Worm (Caenorhabditis elegans) whole organism, early embryonic: Measurements from ENCODE around the gene hgap-2.

ENCODE experiments used
- B0310.2 ChIP-seq: sonication (generic microtip); optimal IDR thresholded peaks from 2 replicates; lab custom pipeline; 2016; ENCODE audit warnings: mild to moderate bottlenecking, missing genetic modification characterization, missing compliant biosample characterization
- F13C5.2 ChIP-seq: sonication (generic microtip); optimal IDR thresholded peaks from 2 replicates; lab custom pipeline; 2017; ENCODE audit warnings: mild to moderate bottlenecking, missing genetic modification characterization, inconsistent platforms, missing compliant biosample characterization
- aly-1 ChIP-seq: sonication (generic microtip); optimal IDR thresholded peaks from 2 replicates; lab custom pipeline; 2016; ENCODE audit warnings: missing genetic modification characterization, missing compliant biosample characterization
- ama-1 ChIP-seq: fragments of 150-350 bp; optimal IDR thresholded peaks from 2 replicates; lab custom pipeline; 2014
- ceh-13 ChIP-seq: fragments of 200-800 bp; sonication (Bioruptor generic); optimal IDR thresholded peaks from 2 replicates; lab custom pipeline; 2018; ENCODE audit warnings: mild to moderate bottlenecking, missing genetic modification characterization, missing compliant biosample characterization
- ceh-36 ChIP-seq: sonication (generic microtip); optimal IDR thresholded peaks from 2 replicates; lab custom pipeline; 2016; ENCODE audit warnings: missing genetic modification characterization, inconsistent platforms, missing compliant biosample characterization
- ets-7 ChIP-seq: sonication (generic microtip); optimal IDR thresholded peaks from 2 replicates; lab custom pipeline; 2016; ENCODE audit warnings: missing genotype, missing genetic modification characterization, missing compliant biosample characterization
- flt-1 ChIP-seq: fragments of 200-800 bp; sonication (Bioruptor generic); IDR thresholded peaks from 2 replicates; pipeline ENCODE4 v1.3.6; 2022; ENCODE audit warnings: missing genetic modification characterization, missing compliant biosample characterization
- hmbx-1 ChIP-seq: sonication (generic microtip); optimal IDR thresholded peaks from 2 replicates; lab custom pipeline; 2016; ENCODE audit warnings: mild to moderate bottlenecking, missing genetic modification characterization, missing compliant biosample characterization
- hmg-4 ChIP-seq: fragments of 200-800 bp; sonication (Bioruptor generic); optimal IDR thresholded peaks from 2 replicates; lab custom pipeline; 2018; ENCODE audit warnings: mild to moderate bottlenecking, missing genetic modification characterization, missing compliant biosample characterization
- hnd-1 ChIP-seq: sonication (generic microtip); optimal IDR thresholded peaks from 2 replicates; lab custom pipeline; 2016; ENCODE audit warnings: missing genetic modification characterization, missing compliant biosample characterization
- pes-1 ChIP-seq: fragments of 200-800 bp; sonication (Bioruptor generic); IDR thresholded peaks from 2 replicates; pipeline ENCODE4 v1.3.6; 2022; ENCODE audit warnings: missing genetic modification reagents, missing genetic modification characterization, missing compliant biosample characterization
- scrt-1 ChIP-seq: fragments of 200-800 bp; sonication (Bioruptor generic); IDR thresholded peaks from 2 replicates; pipeline ENCODE4 v1.3.6; 2022; ENCODE audit warnings: missing genetic modification characterization, missing compliant biosample characterization
- sea-1 ChIP-seq: fragments of 200-800 bp; sonication (Bioruptor generic); conservative IDR thresholded peaks from 2 replicates; pipeline ENCODE4 v1.3.6; 2022; ENCODE audit warnings: missing genetic modification characterization, missing compliant biosample characterization
- tbx-11 ChIP-seq: fragments of 200-800 bp; sonication (Bioruptor generic); IDR thresholded peaks from 2 replicates; pipeline ENCODE4 v1.3.6; 2022; ENCODE audit warnings: missing genetic modification characterization, missing compliant biosample characterization
- tbx-37 ChIP-seq: fragments of 200-800 bp; sonication (Bioruptor generic); conservative IDR thresholded peaks from 2 replicates; pipeline ENCODE4 v1.3.6; 2022; ENCODE audit warnings: missing genetic modification reagents, missing genetic modification characterization, missing compliant biosample characterization
- tra-4 ChIP-seq: sonication (generic microtip); optimal IDR thresholded peaks from 2 replicates; lab custom pipeline; 2017; ENCODE audit warnings: missing genetic modification characterization, missing compliant biosample characterization

The hgap-2 gene

ce11 chrII:8691344-8691960 is 6.7 kb upstream of the hgap-2 start, which contains the start of gene C34C6.3:
Gene C34C6.3 (plus strand): TSS chrII:8691910.
- TF ChIP-seq ceh-13 (GFP tag; lab: Kevin White, UChicago), result no peak
- no peak for TF ChIP-seq ets-7
- TF ChIP-seq flt-1 (GFP tag; lab: Robert Waterston, UW), result no peak
- TF ChIP-seq ama-1 (lab: Kevin White, UChicago), result no peak
- no peak for TF ChIP-seq B0310.2 (tag; lab: Kevin White, UChicago)
- TF ChIP-seq hnd-1, result no peak
- TF ChIP-seq aly-1 (tag; lab: Kevin White, UChicago), result no peak
- no peak for TF ChIP-seq tbx-11 (GFP tag; lab: Robert Waterston, UW)
- no peak for TF ChIP-seq hmbx-1 (tag; lab: Kevin White, UChicago)
- no peak for TF ChIP-seq pes-1 (GFP tag; lab: Robert Waterston, UW)
- TF ChIP-seq tbx-37 (GFP tag; lab: Robert Waterston, UW), result no peak

ce11 chrII:8685623-8686022 is 899 bp upstream of the hgap-2 start, which contains the start of gene C34C6.9:
Gene C34C6.9 (plus strand): TSS chrII:8685923.
- TF ChIP-seq B0310.2 (tag; lab: Kevin White, UChicago) (no peak), tbx-37 (GFP tag; lab: Robert Waterston, UW) (no peak), hmg-4 (no peak), ceh-13 (GFP tag; lab: Kevin White, UChicago) (no peak), flt-1 (GFP tag; lab: Robert Waterston, UW) (no peak), hmbx-1 (tag; lab: Kevin White, UChicago) (no peak), scrt-1 (GFP tag; lab: Robert Waterston, UW) (no peak)

ce11 chrII:8683933-8684332 is 791 bp downstream of the hgap-2 start:
- no peak for TF ChIP-seq pes-1 (GFP tag; lab: Robert Waterston, UW)
- 0 out of 2 replicates have a peak, but pooled peaks have one; percentile 22 for TF ChIP-seq flt-1 (GFP tag; lab: Robert Waterston, UW)

ce11 chrII:8679799-8680198 is 4.9 kb downstream of the hgap-2 start:
- TF ChIP-seq scrt-1 (GFP tag; lab: Robert Waterston, UW), result no peak

DNA sequence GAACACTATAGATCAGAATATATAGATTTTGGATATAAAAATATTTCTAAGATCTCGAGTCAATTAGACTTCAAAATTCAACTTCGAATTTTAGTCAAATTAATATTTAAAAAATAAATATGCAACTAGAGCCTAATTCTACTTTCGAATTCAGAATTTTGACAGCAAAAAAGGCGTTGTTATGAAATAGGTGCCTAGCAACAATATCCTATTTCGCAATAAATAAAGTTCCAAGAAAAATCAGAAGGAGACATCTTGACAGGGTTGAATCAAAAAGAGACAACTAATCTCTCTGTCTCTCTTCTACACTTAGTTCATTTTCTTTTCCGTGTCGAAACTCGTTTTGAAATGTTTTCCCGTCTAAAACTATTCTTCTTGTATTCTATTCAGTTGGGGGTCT is 9.4 kb downstream of the hgap-2 start:
- TF ChIP-seq B0310.2 (tag; lab: Kevin White, UChicago) (no peak), hmg-4 (no peak), hnd-1 (no peak), pes-1 (GFP tag; lab: Robert Waterston, UW) (no peak), ceh-36 (tag; lab: Kevin White, UChicago) (no peak), hmbx-1 (tag; lab: Kevin White, UChicago) (no peak), sea-1 (no peak), tra-4 (no peak), tbx-37 (GFP tag; lab: Robert Waterston, UW) (no peak), ets-7 (no peak), scrt-1 (GFP tag; lab: Robert Waterston, UW) (no peak), aly-1 (tag; lab: Kevin White, UChicago) (no peak), tbx-11 (GFP tag; lab: Robert Waterston, UW) (no peak)

DNA sequence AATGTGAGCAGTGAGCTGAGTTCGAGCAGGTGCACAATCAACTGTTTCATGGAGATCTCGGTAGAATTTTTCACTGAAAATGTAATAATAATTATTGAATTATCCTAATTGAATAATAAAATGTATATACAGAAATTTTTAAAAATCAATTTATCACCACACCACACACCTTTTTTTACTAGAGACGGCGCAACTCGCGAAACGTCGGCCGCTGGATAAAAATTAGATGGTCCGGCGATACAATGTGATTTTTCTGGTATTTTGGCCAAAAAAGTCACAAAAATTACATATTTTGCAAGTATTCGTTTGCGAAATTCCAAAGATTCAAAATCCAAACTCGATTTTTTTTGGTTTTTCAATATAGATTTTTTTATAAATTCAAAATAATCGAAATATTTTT is 13.9 kb downstream of the hgap-2 start:
- TF ChIP-seq tbx-11 (GFP tag; lab: Robert Waterston, UW), result no peak
- no peak for TF ChIP-seq hnd-1
- TF ChIP-seq ama-1 (lab: Kevin White, UChicago), result no peak
- TF ChIP-seq hmg-4, result no peak
- no peak for TF ChIP-seq B0310.2 (tag; lab: Kevin White, UChicago)
- TF ChIP-seq aly-1 (tag; lab: Kevin White, UChicago), result no peak
- no peak for TF ChIP-seq hmbx-1 (tag; lab: Kevin White, UChicago)

DNA sequence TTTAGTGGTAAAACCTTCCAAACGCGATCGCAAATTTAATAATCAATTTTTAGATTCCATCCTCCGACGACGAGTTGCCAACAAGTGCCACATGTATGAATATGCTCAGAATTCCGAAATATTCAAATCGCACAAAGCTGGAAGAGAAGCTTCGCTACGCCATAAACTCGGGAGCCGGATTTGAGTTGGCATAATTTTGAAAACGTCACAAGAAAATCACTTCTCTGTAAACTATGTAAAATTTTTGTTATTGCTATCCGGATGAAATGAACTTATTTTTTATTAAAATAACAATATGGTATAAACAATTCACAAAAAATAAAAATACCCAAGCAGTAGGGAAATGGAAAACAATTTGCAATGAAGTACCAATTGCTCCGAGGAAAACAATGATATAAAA is 15.9 kb downstream of the hgap-2 start:
- no peak for TF ChIP-seq hmg-4
- TF ChIP-seq hmbx-1 (tag; lab: Kevin White, UChicago), result no peak
- TF ChIP-seq flt-1 (GFP tag; lab: Robert Waterston, UW), result no peak
- no peak for TF ChIP-seq ets-7
- TF ChIP-seq F13C5.2 (tag; lab: Kevin White, UChicago), result no peak
- TF ChIP-seq tra-4, result no peak
- TF ChIP-seq hnd-1, result no peak
- no peak for TF ChIP-seq tbx-11 (GFP tag; lab: Robert Waterston, UW)
- TF ChIP-seq sea-1, result no peak
- TF ChIP-seq scrt-1 (GFP tag; lab: Robert Waterston, UW), result no peak
- TF ChIP-seq tbx-37 (GFP tag; lab: Robert Waterston, UW), result no peak
- no peak for TF ChIP-seq ama-1 (lab: Kevin White, UChicago)
- no peak for TF ChIP-seq ceh-13 (GFP tag; lab: Kevin White, UChicago)
- no peak for TF ChIP-seq pes-1 (GFP tag; lab: Robert Waterston, UW)
- no peak for TF ChIP-seq B0310.2 (tag; lab: Kevin White, UChicago)
- no peak for TF ChIP-seq ceh-36 (tag; lab: Kevin White, UChicago)
- no peak for TF ChIP-seq aly-1 (tag; lab: Kevin White, UChicago)

- TF ChIP-seq hmg-4 (no peak), F13C5.2 (tag; lab: Kevin White, UChicago) (no peak), aly-1 (tag; lab: Kevin White, UChicago) (no peak), ceh-36 (tag; lab: Kevin White, UChicago) (no peak), tbx-11 (GFP tag; lab: Robert Waterston, UW) (no peak), scrt-1 (GFP tag; lab: Robert Waterston, UW) (no peak)
Measured at ce11 chrII:8664533-8664932, 20.2 kb downstream of the hgap-2 start, which contains the start of gene etc-1. Gene etc-1 (plus strand): TSS chrII:8664833.
